Fruit fly (Drosophila melanogaster) whole organism, wandering third instar larva: Measurements from ENCODE around the gene CG7634.
A peak's percentile ranks its signal among the peaks of the same experiment; 100 is the strongest.

Source experiments
- Abd-B ChIP-seq: fragments of >200 bp; optimal IDR thresholded peaks from 2 replicates; lab custom pipeline; 2017; ENCODE audit warnings: missing biosample characterization, missing genetic modification characterization
- CG32264 ChIP-seq: fragments of 200-800 bp; sonication (Bioruptor generic); optimal IDR thresholded peaks from 2 replicates; lab custom pipeline; 2016; ENCODE audit warnings: missing biosample characterization, missing genetic modification characterization
- CG9705 ChIP-seq: fragments of 200-800 bp; sonication (Bioruptor generic); optimal IDR thresholded peaks from 2 replicates; lab custom pipeline; 2018; ENCODE audit warnings: missing biosample characterization, mild to moderate bottlenecking, missing genetic modification characterization
- CrebA ChIP-seq: fragments of 200-800 bp; sonication (Bioruptor generic); optimal IDR thresholded peaks from 2 replicates; lab custom pipeline; 2016; ENCODE audit warnings: missing biosample characterization, mild to moderate bottlenecking, missing genetic modification characterization, borderline replicate concordance
- Dfd ChIP-seq: fragments of >200 bp; optimal IDR thresholded peaks from 2 replicates; lab custom pipeline; 2017; ENCODE audit warnings: missing biosample characterization, missing genetic modification characterization
- Dif ChIP-seq: fragments of 200-275, 200-300 bp; sonication (Bioruptor generic); optimal IDR thresholded peaks from 2 replicates; lab custom pipeline; 2018; ENCODE audit warnings: missing biosample characterization, missing genetic modification characterization; ENCODE audit not compliant: partially characterized antibody
- GATAd ChIP-seq: sonication (Bioruptor generic); optimal IDR thresholded peaks from 2 replicates; lab custom pipeline; 2016; ENCODE audit warnings: missing biosample characterization, missing genetic modification characterization
- HLH106 ChIP-seq: fragments of 200-800 bp; optimal IDR thresholded peaks from 3 replicates; lab custom pipeline; 2019; ENCODE audit warnings: missing biosample characterization, mild to moderate bottlenecking, missing genetic modification characterization, moderate library complexity
- Hnf4 ChIP-seq: fragments of 200-800 bp; sonication (Bioruptor generic); optimal IDR thresholded peaks from 2 replicates; lab custom pipeline; 2016; ENCODE audit warnings: missing biosample characterization, mild to moderate bottlenecking, missing genetic modification characterization
- Mio ChIP-seq: sonication (Bioruptor generic); optimal IDR thresholded peaks from 2 replicates; lab custom pipeline; 2016; ENCODE audit warnings: missing biosample characterization, missing genetic modification characterization
- N ChIP-seq: fragments of >200 bp; optimal IDR thresholded peaks from 2 replicates; lab custom pipeline; 2018; ENCODE audit warnings: missing biosample characterization, missing external identifiers, missing genetic modification characterization
- OdsH ChIP-seq: fragments of 200-800 bp; sonication (Bioruptor generic); optimal IDR thresholded peaks from 2 replicates; lab custom pipeline; 2016; ENCODE audit warnings: missing biosample characterization, mild to moderate bottlenecking, missing genetic modification characterization
- Rel ChIP-seq, 2 experiments: fragments of 200-800 bp; sonication (Bioruptor generic) in 1 of 2; optimal IDR thresholded peaks; 2 replicates in 1 of 2; 3 replicates in 1 of 2; lab custom pipeline; 2016 to 2019; ENCODE audit warnings: mild to moderate bottlenecking in 2 of 2, missing biosample characterization in 2 of 2, missing genetic modification characterization in 2 of 2, moderate library complexity in 1 of 2
- Sp1 ChIP-seq: fragments of 200-800 bp; sonication (Bioruptor generic); optimal IDR thresholded peaks from 3 replicates; lab custom pipeline; 2019; ENCODE audit warnings: missing biosample characterization, mild to moderate bottlenecking, missing genetic modification characterization, moderate library complexity
- br ChIP-seq: fragments of 200-800 bp; sonication (Bioruptor generic); optimal IDR thresholded peaks from 2 replicates; lab custom pipeline; 2016; ENCODE audit warnings: missing biosample characterization, missing genetic modification characterization
- brk ChIP-seq: fragments of 200-800 bp; sonication (Bioruptor generic); optimal IDR thresholded peaks from 2 replicates; lab custom pipeline; 2016; ENCODE audit warnings: missing biosample characterization, mild to moderate bottlenecking, missing genetic modification characterization
- dl ChIP-seq, 2 experiments: fragments of 175-275, 200-275 bp in 1 of 2; fragments of 200-275 bp in 1 of 2; sonication (Bioruptor generic); optimal IDR thresholded peaks; lab custom pipeline; 2018; ENCODE audit warnings: mild to moderate bottlenecking in 2 of 2, missing biosample characterization in 2 of 2, missing genetic modification characterization in 2 of 2, moderate library complexity in 2 of 2; ENCODE audit not compliant: partially characterized antibody in 2 of 2, insufficient read depth in 1 of 2
- dmrt93B ChIP-seq: fragments of 200-800 bp; sonication (Bioruptor generic); optimal IDR thresholded peaks from 2 replicates; lab custom pipeline; 2018; ENCODE audit warnings: missing biosample characterization, mild to moderate bottlenecking, missing genetic modification characterization
- dsf ChIP-seq: sonication (Bioruptor generic); optimal IDR thresholded peaks from 2 replicates; lab custom pipeline; 2016; ENCODE audit warnings: missing biosample characterization, missing genetic modification characterization, borderline replicate concordance
- ey ChIP-seq: fragments of 200-800 bp; sonication (Bioruptor generic); optimal IDR thresholded peaks from 2 replicates; lab custom pipeline; 2016; ENCODE audit warnings: missing biosample characterization, missing genetic modification characterization
- foxo ChIP-seq, 2 experiments: fragments of 200-800 bp; sonication (Bioruptor generic); optimal IDR thresholded peaks; 2 replicates in 1 of 2; 3 replicates in 1 of 2; lab custom pipeline; 2016 to 2017; ENCODE audit warnings: missing biosample characterization in 2 of 2, missing genetic modification characterization in 2 of 2
- fru ChIP-seq: fragments of 200-800 bp; sonication (Bioruptor generic); optimal IDR thresholded peaks from 3 replicates; lab custom pipeline; 2016; ENCODE audit warnings: missing biosample characterization, mild to moderate bottlenecking, missing genetic modification characterization
- jim ChIP-seq: fragments of 175-275, 200-325 bp; sonication (Bioruptor generic); optimal IDR thresholded peaks from 2 replicates; lab custom pipeline; 2016; ENCODE audit warnings: missing biosample characterization, mild to moderate bottlenecking, missing genetic modification characterization
- lola ChIP-seq: fragments of >200 bp; optimal IDR thresholded peaks from 2 replicates; lab custom pipeline; 2017; ENCODE audit warnings: missing biosample characterization, missing genetic modification characterization
- pan ChIP-seq: fragments of >200 bp; optimal IDR thresholded peaks from 2 replicates; lab custom pipeline; 2017
- psq ChIP-seq: fragments of 200-800 bp; sonication (Bioruptor generic); optimal IDR thresholded peaks from 3 replicates; lab custom pipeline; 2017; ENCODE audit warnings: missing biosample characterization, mild to moderate bottlenecking, missing genetic modification characterization, moderate library complexity
- rgr ChIP-seq: fragments of 200-800 bp; sonication (Bioruptor generic); optimal IDR thresholded peaks from 3 replicates; lab custom pipeline; 2016; ENCODE audit warnings: missing biosample characterization, mild to moderate bottlenecking, missing genetic modification characterization
- sage ChIP-seq: fragments of 200-800 bp; sonication (Bioruptor generic); optimal IDR thresholded peaks from 2 replicates; lab custom pipeline; 2016; ENCODE audit warnings: missing biosample characterization, mild to moderate bottlenecking, missing genetic modification characterization
- sv ChIP-seq: fragments of 200-800 bp; sonication (Bioruptor generic); optimal IDR thresholded peaks from 3 replicates; lab custom pipeline; 2016; ENCODE audit warnings: missing biosample characterization, missing genetic modification characterization
- usp ChIP-seq: fragments of >200 bp; optimal IDR thresholded peaks from 2 replicates; lab custom pipeline; 2017; ENCODE audit warnings: missing biosample characterization, missing genetic modification characterization
- woc ChIP-seq: sonication (Bioruptor generic); optimal IDR thresholded peaks from 2 replicates; lab custom pipeline; 2016; ENCODE audit warnings: missing biosample characterization, mild to moderate bottlenecking, missing genetic modification characterization

Gene CG7634

dm6 chr3L:21523059-21523836, 42.0 kb upstream of the CG7634 start, which contains the start of gene CG7611:
Gene CG7611 (plus strand): TSS chr3L:21523186.
- TF ChIP-seq N: no peak
- TF ChIP-seq sage (GFP tag; lab: Kevin White, UChicago): peak; percentile 49
- peak; percentile 6 for TF ChIP-seq psq
- no peak for TF ChIP-seq Rel (GFP tag; optimal IDR thresholded peaks at IDR 0.05; lab: Kevin White, UChicago)
- TF ChIP-seq Rel (tag; optimal IDR thresholded peaks at IDR 0.05; lab: Kevin White, UChicago): peak; percentile 27
- TF ChIP-seq, all 38 proteins: peak for 3

- TF ChIP-seq foxo (GFP tag; optimal IDR thresholded peaks at IDR 0.05; lab: Kevin White, UChicago) (no peak), ey (GFP tag; lab: Kevin White, UChicago) (no peak), pan (lab: Kevin White, UChicago) (no peak), N (no peak), Dfd (no peak), HLH106 (tag; lab: Kevin White, UChicago) (no peak), jim (GFP tag; lab: Kevin White, UChicago) (no peak), CG32264 (GFP tag; lab: Kevin White, UChicago) (no peak), woc (GFP tag; lab: Kevin White, UChicago) (no peak), CrebA (GFP tag; lab: Kevin White, UChicago) (no peak), CG9705 (GFP tag; lab: Kevin White, UChicago) (no peak), fru (GFP tag; lab: Kevin White, UChicago) (no peak), Sp1 (GFP tag; lab: Kevin White, UChicago) (no peak), Hnf4 (GFP tag; lab: Kevin White, UChicago) (peak; percentile 34), lola (GFP tag; lab: Kevin White, UChicago) (no peak), br (GFP tag; lab: Kevin White, UChicago) (no peak), usp (GFP tag; lab: Kevin White, UChicago) (no peak), Mio (GFP tag; lab: Kevin White, UChicago) (no peak), Rel (GFP tag; optimal IDR thresholded peaks at IDR 0.05; lab: Kevin White, UChicago) (no peak), Rel (tag; optimal IDR thresholded peaks at IDR 0.05; lab: Kevin White, UChicago) (no peak), dl (GFP tag; optimal IDR thresholded peaks at IDR 0.05; lab: Kevin White, UChicago; ENCODE audit: insufficient read depth in 1 of 2, partially characterized antibody in 2 of 2) (no peak), sage (GFP tag; lab: Kevin White, UChicago) (peak; percentile 47), dsf (no peak), psq (peak; percentile 15), OdsH (GFP tag; lab: Kevin White, UChicago) (peak; percentile 19), rgr (GFP tag; lab: Kevin White, UChicago) (no peak), Dif (GFP tag; lab: Kevin White, UChicago) (no peak), Abd-B (GFP tag; lab: Kevin White, UChicago) (no peak), dmrt93B (GFP tag; lab: Kevin White, UChicago) (no peak), sv (no peak), GATAd (GFP tag; lab: Kevin White, UChicago) (no peak)
These were observed 40.9 kb upstream of the CG7634 start for dm6 chr3L:21524071-21524889.

- TF ChIP-seq dl (GFP tag; optimal IDR thresholded peaks at IDR 0.05; lab: Kevin White, UChicago; ENCODE audit: insufficient read depth in 1 of 2, partially characterized antibody in 2 of 2) (no peak), brk (GFP tag; lab: Kevin White, UChicago) (peak; percentile 21)
- TF ChIP-seq, all 38 proteins: peak for 1
These were observed 36.1 kb upstream of the CG7634 start, which contains the start of gene Arv1 for dm6 chr3L:21529108-21529507. Gene Arv1 (minus strand): TSS chr3L:21529333.
